Worm (Caenorhabditis elegans) whole organism, mixed stage, embryonic: ENCODE results near the gene pqn-96.

Experiments
- M03D4.4 ChIP-seq: sonication (generic microtip); optimal IDR thresholded peaks from 2 replicates; lab custom pipeline; 2017; ENCODE audit warnings: mild to moderate bottlenecking, missing genetic modification characterization, missing compliant biosample characterization
- blmp-1 ChIP-seq: fragments of 150-350 bp; optimal IDR thresholded peaks from 2 replicates; lab custom pipeline; 2014; ENCODE audit warnings: missing biosample characterization, missing genetic modification characterization
- ceh-39 ChIP-seq: fragments of 150-350 bp; optimal IDR thresholded peaks from 2 replicates; lab custom pipeline; 2014; ENCODE audit warnings: missing biosample characterization, missing genetic modification characterization
- ceh-43 ChIP-seq: fragments of 200-800 bp; sonication (Bioruptor generic); optimal IDR thresholded peaks from 2 replicates; lab custom pipeline; 2018; ENCODE audit warnings: mild to moderate bottlenecking, missing genetic modification characterization, moderate library complexity, missing compliant biosample characterization
- ceh-83 ChIP-seq: fragments of 200-800 bp; sonication (Bioruptor generic); optimal IDR thresholded peaks from 2 replicates; lab custom pipeline; 2018; ENCODE audit warnings: mild to moderate bottlenecking, missing genetic modification characterization, missing compliant biosample characterization
- ces-1 ChIP-seq: fragments of 150-350 bp; optimal IDR thresholded peaks from 2 replicates; lab custom pipeline; 2014; ENCODE audit warnings: missing biosample characterization, missing genetic modification reagents, missing genetic modification characterization
- drap-1 ChIP-seq: fragments of 200-800 bp; sonication (Bioruptor generic); optimal IDR thresholded peaks from 3 replicates; lab custom pipeline; 2018; ENCODE audit warnings: mild to moderate bottlenecking, missing genetic modification characterization, missing compliant biosample characterization
- elt-1 ChIP-seq: sonication (generic microtip); optimal IDR thresholded peaks from 2 replicates; lab custom pipeline; 2017; ENCODE audit warnings: missing genetic modification characterization, mild to moderate bottlenecking, missing compliant biosample characterization, antibody characterized with exemption, moderate library complexity, borderline replicate concordance; ENCODE audit not compliant: insufficient read depth
- elt-3 ChIP-seq: fragments of 150-350 bp; optimal IDR thresholded peaks from 2 replicates; lab custom pipeline; 2014; ENCODE audit warnings: missing biosample characterization, missing genetic modification characterization
- flh-1 ChIP-seq: fragments of 200-800 bp; sonication (Bioruptor generic); optimal IDR thresholded peaks from 2 replicates; lab custom pipeline; 2018; ENCODE audit warnings: mild to moderate bottlenecking, missing genetic modification characterization, moderate library complexity, missing compliant biosample characterization
- hlh-1 ChIP-seq: fragments of 150-350 bp; optimal IDR thresholded peaks from 2 replicates; lab custom pipeline; 2014; ENCODE audit warnings: missing biosample characterization, missing genetic modification reagents, missing genetic modification characterization
- lin-13 ChIP-seq: fragments of 150-350 bp; optimal IDR thresholded peaks from 2 replicates; lab custom pipeline; 2014; ENCODE audit warnings: missing biosample characterization, missing genetic modification characterization
- lin-32 ChIP-seq: fragments of 200-800 bp; sonication (Bioruptor generic); optimal IDR thresholded peaks from 2 replicates; lab custom pipeline; 2018; ENCODE audit warnings: mild to moderate bottlenecking, missing genetic modification characterization, missing compliant biosample characterization
- lsy-2 ChIP-seq: fragments of 150-350 bp; optimal IDR thresholded peaks from 2 replicates; lab custom pipeline; 2014; ENCODE audit warnings: missing biosample characterization, missing genetic modification characterization
- mab-5 ChIP-seq: fragments of 150-350 bp; optimal IDR thresholded peaks from 2 replicates; lab custom pipeline; 2014; ENCODE audit warnings: missing biosample characterization, missing genetic modification characterization
- mep-1 ChIP-seq: fragments of 150-350 bp; optimal IDR thresholded peaks from 2 replicates; lab custom pipeline; 2017; ENCODE audit warnings: missing biosample characterization, missing genetic modification reagents, missing genetic modification characterization, inconsistent platforms
- mls-2 ChIP-seq: sonication (generic microtip); optimal IDR thresholded peaks from 2 replicates; lab custom pipeline; 2016; ENCODE audit warnings: mild to moderate bottlenecking, missing genetic modification characterization, moderate library complexity, missing compliant biosample characterization
- nhr-12 ChIP-seq: fragments of 150-350 bp; optimal IDR thresholded peaks from 2 replicates; lab custom pipeline; 2014; ENCODE audit warnings: missing biosample characterization, missing genetic modification characterization
- nhr-2 ChIP-seq: fragments of 150-350 bp; optimal IDR thresholded peaks from 2 replicates; lab custom pipeline; 2014; ENCODE audit warnings: missing biosample characterization, missing genetic modification characterization
- nhr-237 ChIP-seq: fragments of 150-350 bp; optimal IDR thresholded peaks from 2 replicates; lab custom pipeline; 2014; ENCODE audit warnings: missing biosample characterization, missing genetic modification characterization
- nhr-76 ChIP-seq: sonication (generic microtip); optimal IDR thresholded peaks from 2 replicates; lab custom pipeline; 2017; ENCODE audit warnings: missing biosample characterization, missing genetic modification characterization
- pha-4 ChIP-seq: fragments of 150-350 bp; optimal IDR thresholded peaks from 2 replicates; lab custom pipeline; 2018; ENCODE audit warnings: missing biosample characterization, missing genetic modification reagents, missing genetic modification characterization
- sem-2 ChIP-seq: fragments of 200-800 bp; sonication (Bioruptor generic); optimal IDR thresholded peaks from 2 replicates; lab custom pipeline; 2018; ENCODE audit warnings: mild to moderate bottlenecking, missing genetic modification characterization, missing compliant biosample characterization
- sptf-1 ChIP-seq: sonication (generic microtip); optimal IDR thresholded peaks from 2 replicates; lab custom pipeline; 2017; ENCODE audit warnings: mild to moderate bottlenecking, missing genetic modification characterization, moderate library complexity, missing compliant biosample characterization
- tbx-8 ChIP-seq: fragments of 200-800 bp; sonication (Bioruptor generic); optimal IDR thresholded peaks from 2 replicates; lab custom pipeline; 2018; ENCODE audit warnings: mild to moderate bottlenecking, missing genetic modification characterization, moderate library complexity, missing compliant biosample characterization
- unc-120 ChIP-seq: sonication (generic microtip); optimal IDR thresholded peaks from 2 replicates; lab custom pipeline; 2017; ENCODE audit warnings: missing genetic modification characterization, missing compliant biosample characterization; ENCODE audit not compliant: poor library complexity, severe bottlenecking
- unc-39 ChIP-seq: fragments of 150-350 bp; optimal IDR thresholded peaks from 2 replicates; lab custom pipeline; 2014; ENCODE audit warnings: missing biosample characterization, missing genetic modification characterization
- unc-62 ChIP-seq: fragments of 150-350 bp; optimal IDR thresholded peaks from 2 replicates; lab custom pipeline; 2014; ENCODE audit warnings: missing biosample characterization, missing genetic modification reagents, missing genetic modification characterization
- ztf-11 ChIP-seq: fragments of 150-350 bp; optimal IDR thresholded peaks from 2 replicates; lab custom pipeline; 2014; ENCODE audit warnings: missing biosample characterization, missing genetic modification characterization

pqn-96 gene

DNA sequence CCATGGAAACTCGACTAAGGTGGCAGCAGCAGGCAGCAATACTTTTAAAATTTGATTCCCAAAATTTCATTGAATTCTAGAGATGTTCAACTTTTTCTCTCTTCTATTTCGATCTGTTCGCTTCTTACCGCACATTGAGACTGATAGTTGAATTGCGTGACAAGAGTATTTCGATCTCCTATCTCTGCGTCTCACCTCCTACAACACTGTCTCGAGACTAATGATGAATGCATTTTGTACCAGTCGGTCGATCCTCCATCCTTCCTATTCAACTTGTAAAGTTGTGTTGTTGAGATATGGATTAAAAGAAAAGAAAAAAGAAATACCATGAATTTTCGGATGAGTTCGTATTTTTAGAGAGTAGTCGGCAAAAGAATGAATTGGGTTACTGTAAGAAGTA is 12.0 kb upstream of the pqn-96 start:
- TF ChIP-seq mab-5 (tag; lab: Kevin White, UChicago) (no peak), M03D4.4 (tag; lab: Kevin White, UChicago) (no peak), blmp-1 (tag; lab: Kevin White, UChicago) (no peak), lsy-2 (tag; lab: Kevin White, UChicago) (no peak), flh-1 (GFP tag; lab: Kevin White, UChicago) (no peak), unc-62 (no peak), sem-2 (GFP tag; lab: Kevin White, UChicago) (no peak), lin-13 (tag; lab: Kevin White, UChicago) (no peak), tbx-8 (GFP tag; lab: Kevin White, UChicago) (no peak), elt-3 (no peak), nhr-2 (tag; lab: Kevin White, UChicago) (no peak), ceh-83 (no peak), ceh-39 (no peak), ces-1 (GFP tag; lab: Kevin White, UChicago) (no peak), ceh-43 (GFP tag; lab: Kevin White, UChicago) (no peak), unc-39 (tag; lab: Kevin White, UChicago) (no peak)

- TF ChIP-seq ces-1 (GFP tag; lab: Kevin White, UChicago) (no peak), lsy-2 (tag; lab: Kevin White, UChicago) (no peak), nhr-237 (no peak)
- TF ChIP-seq, all 35 proteins: peak for 0
Measured at ce11 chrIII:8450494-8450893, 11.3 kb upstream of the pqn-96 start.

- TF ChIP-seq unc-120 (tag; lab: Kevin White, UChicago): no peak
Measured at ce11 chrIII:8449160-8449807, 10.1 kb upstream of the pqn-96 start, which contains the start of gene mrpl-32. Gene mrpl-32, plus strand, starts transcription at chrIII:8449757.

DNA sequence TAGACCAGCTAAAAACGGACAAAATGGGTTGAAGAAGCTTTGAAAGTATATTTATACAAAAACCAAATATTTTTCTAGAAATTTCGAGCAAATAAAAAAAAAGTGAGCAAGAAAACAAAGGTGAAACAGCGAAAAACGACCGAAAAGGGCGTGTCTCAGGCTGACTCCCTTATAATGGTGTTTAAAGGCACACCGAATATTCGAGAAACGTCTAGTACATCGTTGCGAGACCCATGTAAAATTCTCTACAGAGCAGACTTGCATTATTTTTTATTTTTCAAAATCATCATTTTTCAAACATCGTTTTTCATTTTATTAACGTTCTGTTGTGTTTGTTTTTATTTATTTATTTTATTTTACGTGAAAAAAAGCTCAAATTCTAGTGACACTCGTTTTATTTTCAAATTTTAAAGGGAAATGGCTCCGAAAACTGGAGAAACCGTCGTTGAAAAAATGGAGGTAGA is 7.8 kb upstream of the pqn-96 start, which contains the start of gene rpn-3:
TSS of gene rpn-3 (plus strand) at position 414 of the 464 bp plus-strand sequence.
- peak; percentile 92 for TF ChIP-seq mab-5 (tag; lab: Kevin White, UChicago)
- TF ChIP-seq nhr-76 (tag; lab: Kevin White, UChicago): no peak
- TF ChIP-seq elt-3: peak; percentile 71
- peak; percentile 35 for TF ChIP-seq blmp-1 (tag; lab: Kevin White, UChicago)
- TF ChIP-seq nhr-2 (tag; lab: Kevin White, UChicago): peak; percentile 70
- peak; percentile 53 for TF ChIP-seq hlh-1 (tag; lab: Kevin White, UChicago)
- TF ChIP-seq mls-2 (tag; lab: Kevin White, UChicago): peak; percentile 60
- TF ChIP-seq unc-39 (tag; lab: Kevin White, UChicago): no peak
- peak; percentile 16 for TF ChIP-seq elt-1 (tag; lab: Kevin White, UChicago)
- TF ChIP-seq pha-4 (tag; lab: Kevin White, UChicago): peak; percentile 99
- peak; percentile 79 for TF ChIP-seq sptf-1 (tag; lab: Kevin White, UChicago)
- TF ChIP-seq M03D4.4 (tag; lab: Kevin White, UChicago): peak; percentile 44
- no peak for TF ChIP-seq lin-32 (GFP tag; lab: Kevin White, UChicago)
- peak; percentile 99 for TF ChIP-seq mep-1 (tag; lab: Kevin White, UChicago)
- peak; percentile 95 for TF ChIP-seq lin-13 (tag; lab: Kevin White, UChicago)
- peak; percentile 93 for TF ChIP-seq ceh-39
- TF ChIP-seq flh-1 (GFP tag; lab: Kevin White, UChicago): no peak
- no peak for TF ChIP-seq ceh-43 (GFP tag; lab: Kevin White, UChicago)
- peak; percentile 97 for TF ChIP-seq nhr-237
- peak; percentile 70 for TF ChIP-seq unc-62
- TF ChIP-seq unc-120 (tag; lab: Kevin White, UChicago): peak; percentile 100
- peak; percentile 42 for TF ChIP-seq drap-1 (GFP tag; lab: Kevin White, UChicago)
- TF ChIP-seq lsy-2 (tag; lab: Kevin White, UChicago): peak; percentile 91
- TF ChIP-seq ces-1 (GFP tag; lab: Kevin White, UChicago): peak; percentile 98
- TF ChIP-seq ztf-11 (tag; lab: Kevin White, UChicago): peak; percentile 71

DNA sequence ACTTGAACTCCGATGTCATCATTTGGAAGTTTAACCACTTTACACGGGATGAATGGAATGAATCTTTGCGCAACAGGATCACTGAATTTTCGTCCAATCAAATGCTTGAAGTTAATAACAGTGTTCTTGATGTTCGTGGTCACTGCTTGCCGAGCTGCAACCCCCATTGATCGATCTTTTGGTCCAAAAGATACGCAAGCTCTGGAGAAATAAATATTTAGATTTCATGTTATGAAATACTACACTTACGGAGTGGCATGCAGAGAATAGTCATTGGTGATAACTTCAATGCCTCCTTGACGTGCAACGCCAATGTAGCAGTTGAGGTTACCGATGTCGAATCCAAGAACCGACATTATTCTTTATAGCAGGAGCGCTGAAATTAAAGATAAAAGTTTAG is 7.3 kb upstream of the pqn-96 start, which contains the start of gene hsp-110:
TSS of gene hsp-110 (minus strand) at position 376 of the 400 bp plus-strand sequence.
- TF ChIP-seq nhr-12 (tag; lab: Kevin White, UChicago) (no peak), drap-1 (GFP tag; lab: Kevin White, UChicago) (no peak)
